Worm (Caenorhabditis elegans) whole organism, L3 larva: ENCODE data around the gene srbc-19.

ENCODE experiments used
- ama-1 ChIP-seq: fragments of 150-350 bp; optimal IDR thresholded peaks from 2 replicates; lab custom pipeline; 2018
- elt-3 ChIP-seq, 3 experiments: fragments of 150-350 bp in 1 of 3; sonication (generic microtip) in 2 of 3; optimal IDR thresholded peaks; 2 replicates in 2 of 3; 4 replicates in 1 of 3; lab custom pipeline; 2014 to 2017; ENCODE audit warnings: missing biosample characterization in 3 of 3, missing genetic modification characterization in 3 of 3
- fkh-10 ChIP-seq: sonication (generic microtip); optimal IDR thresholded peaks from 2 replicates; lab custom pipeline; 2017; ENCODE audit warnings: missing biosample characterization, missing genetic modification reagents, missing genetic modification characterization
- nhr-11 ChIP-seq: fragments of 150-350 bp; optimal IDR thresholded peaks from 2 replicates; lab custom pipeline; 2014; ENCODE audit warnings: missing biosample characterization, missing genetic modification characterization
- nhr-12 ChIP-seq: fragments of 150-350 bp; optimal IDR thresholded peaks from 2 replicates; lab custom pipeline; 2014; ENCODE audit warnings: missing biosample characterization, missing genetic modification characterization
- nhr-237 ChIP-seq: fragments of 150-350 bp; optimal IDR thresholded peaks from 2 replicates; lab custom pipeline; 2014; ENCODE audit warnings: missing biosample characterization, missing genetic modification characterization
- nhr-76 ChIP-seq: fragments of 150-350 bp; sonication (generic microtip); optimal IDR thresholded peaks from 5 replicates; lab custom pipeline; 2014; ENCODE audit warnings: missing biosample characterization, missing genetic modification characterization
- unc-62 ChIP-seq: fragments of 150-350 bp; sonication (generic microtip); optimal IDR thresholded peaks from 4 replicates; lab custom pipeline; 2014; ENCODE audit warnings: missing biosample characterization, missing genetic modification reagents, missing genetic modification characterization
- zag-1 ChIP-seq: fragments of 150-350 bp; optimal IDR thresholded peaks from 2 replicates; lab custom pipeline; 2014; ENCODE audit warnings: missing biosample characterization, missing genetic modification characterization
- ztf-11 ChIP-seq: fragments of 150-350 bp; optimal IDR thresholded peaks from 2 replicates; lab custom pipeline; 2014; ENCODE audit warnings: missing biosample characterization, missing genetic modification characterization
- ztf-4 ChIP-seq: fragments of 150-350 bp; optimal IDR thresholded peaks from 2 replicates; lab custom pipeline; 2014; ENCODE audit warnings: missing biosample characterization, missing genetic modification characterization

DNA sequence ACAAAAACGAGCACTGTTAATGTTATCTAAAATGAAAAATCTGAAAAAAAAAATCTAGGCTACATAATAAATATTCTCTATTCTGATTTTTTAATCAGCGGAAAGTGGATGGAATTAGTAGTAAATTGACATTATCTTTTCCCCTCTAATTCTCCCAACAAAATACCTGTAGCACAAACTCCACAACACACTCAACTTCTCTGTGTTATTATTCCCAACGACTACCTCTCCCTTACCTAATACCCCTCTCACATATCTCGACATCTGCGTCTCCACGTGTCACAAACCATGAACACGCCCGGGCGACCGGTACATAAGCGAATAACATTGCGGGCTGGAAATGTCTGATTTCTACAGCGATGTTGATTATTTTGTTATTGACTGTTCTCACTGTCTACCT, 16.6 kb upstream of the srbc-19 start, which contains the start of gene cyp-33C2:
- TF ChIP-seq nhr-11 (no peak), nhr-237 (no peak), ama-1 (no peak), fkh-10 (GFP tag; lab: Kevin White, UChicago) (no peak), elt-3 (tag; optimal IDR thresholded peaks at IDR 0.05; lab: Kevin White, UChicago) (no peak), nhr-76 (tag; lab: Kevin White, UChicago) (no peak), unc-62 (GFP tag; lab: Kevin White, UChicago) (no peak), zag-1 (tag; lab: Kevin White, UChicago) (no peak), nhr-12 (tag; lab: Kevin White, UChicago) (no peak), ztf-11 (tag; lab: Kevin White, UChicago) (no peak), ztf-4 (no peak)
